Worm (Caenorhabditis elegans) whole organism, early embryonic: ENCODE data around the gene clh-3.

Experiments used
- B0310.2 ChIP-seq: sonication (generic microtip); optimal IDR thresholded peaks from 2 replicates; lab custom pipeline; 2016; ENCODE audit warnings: mild to moderate bottlenecking, missing genetic modification characterization, missing compliant biosample characterization
- F13C5.2 ChIP-seq: sonication (generic microtip); optimal IDR thresholded peaks from 2 replicates; lab custom pipeline; 2017; ENCODE audit warnings: mild to moderate bottlenecking, missing genetic modification characterization, inconsistent platforms, missing compliant biosample characterization
- ama-1 ChIP-seq: fragments of 150-350 bp; optimal IDR thresholded peaks from 2 replicates; lab custom pipeline; 2014
- hmbx-1 ChIP-seq: sonication (generic microtip); optimal IDR thresholded peaks from 2 replicates; lab custom pipeline; 2016; ENCODE audit warnings: mild to moderate bottlenecking, missing genetic modification characterization, missing compliant biosample characterization
- hnd-1 ChIP-seq: sonication (generic microtip); optimal IDR thresholded peaks from 2 replicates; lab custom pipeline; 2016; ENCODE audit warnings: missing genetic modification characterization, missing compliant biosample characterization
- sea-1 ChIP-seq: fragments of 200-800 bp; sonication (Bioruptor generic); conservative IDR thresholded peaks from 2 replicates; pipeline ENCODE4 v1.3.6; 2022; ENCODE audit warnings: missing genetic modification characterization, missing compliant biosample characterization

DNA sequence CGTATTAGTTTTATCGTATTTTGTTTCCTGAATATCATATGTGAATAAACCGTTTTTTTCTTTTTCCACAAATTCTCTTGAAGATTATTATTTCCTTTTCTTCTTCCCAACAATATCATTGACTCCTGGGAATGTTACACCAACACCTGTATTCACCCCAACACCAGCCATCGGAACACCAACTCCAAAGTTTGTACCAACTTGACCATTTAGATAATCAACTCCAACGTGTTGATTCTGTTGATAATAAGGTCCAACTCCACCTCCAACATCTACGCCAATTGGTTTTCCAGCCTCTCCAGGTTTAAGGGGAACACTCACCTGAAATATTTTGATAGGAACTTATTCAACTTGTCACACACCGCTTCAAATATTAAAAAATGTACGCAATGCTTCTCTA lies 28.3 kb downstream of the clh-3 start:
- no peak for TF ChIP-seq F13C5.2
- TF ChIP-seq B0310.2 (tag; lab: Kevin White, UChicago): no peak
- no peak for TF ChIP-seq ama-1 (lab: Kevin White, UChicago)
- no peak for TF ChIP-seq sea-1
- TF ChIP-seq hmbx-1 (tag; lab: Kevin White, UChicago): no peak
- no peak for TF ChIP-seq hnd-1
